Worm (Caenorhabditis elegans) whole organism, mixed stage, embryonic: ENCODE measurements around the gene Y38E10A.14.

ENCODE experiments used
- M03D4.4 ChIP-seq: sonication (generic microtip); optimal IDR thresholded peaks from 2 replicates; lab custom pipeline; 2017; ENCODE audit warnings: mild to moderate bottlenecking, missing genetic modification characterization, missing compliant biosample characterization
- bed-3 ChIP-seq: fragments of 200-800 bp; sonication (Bioruptor generic); optimal IDR thresholded peaks from 3 replicates; lab custom pipeline; 2018; ENCODE audit warnings: mild to moderate bottlenecking, missing genetic modification characterization, moderate library complexity, missing compliant biosample characterization
- blmp-1 ChIP-seq: fragments of 150-350 bp; optimal IDR thresholded peaks from 2 replicates; lab custom pipeline; 2014; ENCODE audit warnings: missing biosample characterization, missing genetic modification characterization
- ceh-39 ChIP-seq: fragments of 150-350 bp; optimal IDR thresholded peaks from 2 replicates; lab custom pipeline; 2014; ENCODE audit warnings: missing biosample characterization, missing genetic modification characterization
- ceh-43 ChIP-seq: fragments of 200-800 bp; sonication (Bioruptor generic); optimal IDR thresholded peaks from 2 replicates; lab custom pipeline; 2018; ENCODE audit warnings: mild to moderate bottlenecking, missing genetic modification characterization, moderate library complexity, missing compliant biosample characterization
- ceh-83 ChIP-seq: fragments of 200-800 bp; sonication (Bioruptor generic); optimal IDR thresholded peaks from 2 replicates; lab custom pipeline; 2018; ENCODE audit warnings: mild to moderate bottlenecking, missing genetic modification characterization, missing compliant biosample characterization
- ces-1 ChIP-seq: fragments of 150-350 bp; optimal IDR thresholded peaks from 2 replicates; lab custom pipeline; 2014; ENCODE audit warnings: missing biosample characterization, missing genetic modification reagents, missing genetic modification characterization
- elt-1 ChIP-seq: sonication (generic microtip); optimal IDR thresholded peaks from 2 replicates; lab custom pipeline; 2017; ENCODE audit warnings: missing genetic modification characterization, mild to moderate bottlenecking, missing compliant biosample characterization, antibody characterized with exemption, moderate library complexity, borderline replicate concordance; ENCODE audit not compliant: insufficient read depth
- elt-3 ChIP-seq: fragments of 150-350 bp; optimal IDR thresholded peaks from 2 replicates; lab custom pipeline; 2014; ENCODE audit warnings: missing biosample characterization, missing genetic modification characterization
- flh-1 ChIP-seq: fragments of 200-800 bp; sonication (Bioruptor generic); optimal IDR thresholded peaks from 2 replicates; lab custom pipeline; 2018; ENCODE audit warnings: mild to moderate bottlenecking, missing genetic modification characterization, moderate library complexity, missing compliant biosample characterization
- ham-2 ChIP-seq: fragments of 200-800 bp; sonication (Bioruptor generic); optimal IDR thresholded peaks from 2 replicates; lab custom pipeline; 2018; ENCODE audit warnings: mild to moderate bottlenecking, missing genetic modification characterization, missing compliant biosample characterization
- hlh-1 ChIP-seq: fragments of 150-350 bp; optimal IDR thresholded peaks from 2 replicates; lab custom pipeline; 2014; ENCODE audit warnings: missing biosample characterization, missing genetic modification reagents, missing genetic modification characterization
- lin-13 ChIP-seq: fragments of 150-350 bp; optimal IDR thresholded peaks from 2 replicates; lab custom pipeline; 2014; ENCODE audit warnings: missing biosample characterization, missing genetic modification characterization
- lsy-2 ChIP-seq: fragments of 150-350 bp; optimal IDR thresholded peaks from 2 replicates; lab custom pipeline; 2014; ENCODE audit warnings: missing biosample characterization, missing genetic modification characterization
- mab-5 ChIP-seq: fragments of 150-350 bp; optimal IDR thresholded peaks from 2 replicates; lab custom pipeline; 2014; ENCODE audit warnings: missing biosample characterization, missing genetic modification characterization
- mep-1 ChIP-seq: fragments of 150-350 bp; optimal IDR thresholded peaks from 2 replicates; lab custom pipeline; 2017; ENCODE audit warnings: missing biosample characterization, missing genetic modification reagents, missing genetic modification characterization, inconsistent platforms
- mls-2 ChIP-seq: sonication (generic microtip); optimal IDR thresholded peaks from 2 replicates; lab custom pipeline; 2016; ENCODE audit warnings: mild to moderate bottlenecking, missing genetic modification characterization, moderate library complexity, missing compliant biosample characterization
- nhr-12 ChIP-seq: fragments of 150-350 bp; optimal IDR thresholded peaks from 2 replicates; lab custom pipeline; 2014; ENCODE audit warnings: missing biosample characterization, missing genetic modification characterization
- nhr-237 ChIP-seq: fragments of 150-350 bp; optimal IDR thresholded peaks from 2 replicates; lab custom pipeline; 2014; ENCODE audit warnings: missing biosample characterization, missing genetic modification characterization
- nhr-28 ChIP-seq: fragments of 150-350 bp; optimal IDR thresholded peaks from 2 replicates; lab custom pipeline; 2014; ENCODE audit warnings: missing biosample characterization, missing genetic modification characterization
- nhr-76 ChIP-seq: sonication (generic microtip); optimal IDR thresholded peaks from 2 replicates; lab custom pipeline; 2017; ENCODE audit warnings: missing biosample characterization, missing genetic modification characterization
- pha-4 ChIP-seq: fragments of 150-350 bp; optimal IDR thresholded peaks from 2 replicates; lab custom pipeline; 2018; ENCODE audit warnings: missing biosample characterization, missing genetic modification reagents, missing genetic modification characterization
- sem-2 ChIP-seq: fragments of 200-800 bp; sonication (Bioruptor generic); optimal IDR thresholded peaks from 2 replicates; lab custom pipeline; 2018; ENCODE audit warnings: mild to moderate bottlenecking, missing genetic modification characterization, missing compliant biosample characterization
- sptf-1 ChIP-seq: sonication (generic microtip); optimal IDR thresholded peaks from 2 replicates; lab custom pipeline; 2017; ENCODE audit warnings: mild to moderate bottlenecking, missing genetic modification characterization, moderate library complexity, missing compliant biosample characterization
- tbx-8 ChIP-seq: fragments of 200-800 bp; sonication (Bioruptor generic); optimal IDR thresholded peaks from 2 replicates; lab custom pipeline; 2018; ENCODE audit warnings: mild to moderate bottlenecking, missing genetic modification characterization, moderate library complexity, missing compliant biosample characterization
- unc-120 ChIP-seq: sonication (generic microtip); optimal IDR thresholded peaks from 2 replicates; lab custom pipeline; 2017; ENCODE audit warnings: missing genetic modification characterization, missing compliant biosample characterization; ENCODE audit not compliant: poor library complexity, severe bottlenecking
- unc-39 ChIP-seq: fragments of 150-350 bp; optimal IDR thresholded peaks from 2 replicates; lab custom pipeline; 2014; ENCODE audit warnings: missing biosample characterization, missing genetic modification characterization
- unc-62 ChIP-seq: fragments of 150-350 bp; optimal IDR thresholded peaks from 2 replicates; lab custom pipeline; 2014; ENCODE audit warnings: missing biosample characterization, missing genetic modification reagents, missing genetic modification characterization
- zip-8 ChIP-seq: fragments of 150-350 bp; optimal IDR thresholded peaks from 2 replicates; lab custom pipeline; 2014; ENCODE audit warnings: missing biosample characterization, missing genetic modification characterization
- ztf-11 ChIP-seq: fragments of 150-350 bp; optimal IDR thresholded peaks from 2 replicates; lab custom pipeline; 2014; ENCODE audit warnings: missing biosample characterization, missing genetic modification characterization

The Y38E10A.14 gene

ce11 chrII:12669342-12669741 lies 45.0 kb upstream of the Y38E10A.14 start:
- TF ChIP-seq ceh-39 (tag; lab: Kevin White, UChicago): no peak
- no peak for TF ChIP-seq blmp-1 (tag; lab: Kevin White, UChicago)
- TF ChIP-seq flh-1 (GFP tag; lab: Kevin White, UChicago): no peak
- no peak for TF ChIP-seq lsy-2 (tag; lab: Kevin White, UChicago)
- no peak for TF ChIP-seq unc-62 (GFP tag; lab: Kevin White, UChicago)
- TF ChIP-seq zip-8 (tag; lab: Kevin White, UChicago): no peak
- no peak for TF ChIP-seq elt-3 (tag; lab: Kevin White, UChicago)
- TF ChIP-seq ceh-43: no peak
- no peak for TF ChIP-seq mls-2 (tag; lab: Kevin White, UChicago)
- TF ChIP-seq nhr-76 (tag; lab: Kevin White, UChicago): no peak
- no peak for TF ChIP-seq unc-120 (tag; lab: Kevin White, UChicago)
- TF ChIP-seq nhr-28 (tag; lab: Kevin White, UChicago): no peak
- TF ChIP-seq bed-3: no peak
- no peak for TF ChIP-seq ztf-11 (tag; lab: Kevin White, UChicago)
- TF ChIP-seq tbx-8: no peak
- no peak for TF ChIP-seq mep-1
- TF ChIP-seq hlh-1: no peak

ce11 chrII:12668874-12669273 lies 44.5 kb upstream of the Y38E10A.14 start:
- TF ChIP-seq elt-1 (tag; lab: Kevin White, UChicago) (no peak), ceh-39 (tag; lab: Kevin White, UChicago) (no peak), mep-1 (no peak), lsy-2 (tag; lab: Kevin White, UChicago) (no peak), sem-2 (no peak), tbx-8 (no peak), hlh-1 (no peak), M03D4.4 (no peak), unc-39 (tag; lab: Kevin White, UChicago) (no peak), ceh-83 (no peak), zip-8 (tag; lab: Kevin White, UChicago) (no peak), blmp-1 (tag; lab: Kevin White, UChicago) (no peak), unc-62 (GFP tag; lab: Kevin White, UChicago) (no peak), ceh-43 (no peak)

DNA sequence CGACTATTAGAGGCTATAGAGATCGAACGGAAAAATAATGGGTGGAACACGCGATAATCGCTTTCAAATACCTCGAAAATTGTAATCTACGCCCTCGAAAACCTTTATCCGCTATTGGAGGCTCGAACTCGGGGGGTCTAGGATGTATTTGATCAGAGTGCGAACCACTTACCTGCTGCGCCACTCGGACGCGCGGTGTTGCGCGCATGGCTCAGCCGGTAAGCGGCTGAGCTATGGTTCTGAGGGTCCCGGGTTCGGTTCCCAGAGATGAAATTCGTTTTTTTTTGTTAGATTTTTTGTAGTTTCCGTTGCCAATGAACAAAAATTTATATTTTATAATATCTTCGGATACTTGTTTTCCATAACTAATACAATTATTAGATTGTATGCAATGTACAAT lies 43.8 kb upstream of the Y38E10A.14 start:
- TF ChIP-seq pha-4 (no peak), ces-1 (GFP tag; lab: Kevin White, UChicago) (peak; percentile 16), nhr-12 (tag; lab: Kevin White, UChicago) (no peak)

- no peak for TF ChIP-seq ztf-11 (tag; lab: Kevin White, UChicago)
- TF ChIP-seq sptf-1 (tag; lab: Kevin White, UChicago): no peak
- no peak for TF ChIP-seq nhr-28 (tag; lab: Kevin White, UChicago)
- no peak for TF ChIP-seq blmp-1 (tag; lab: Kevin White, UChicago)
- TF ChIP-seq nhr-76 (tag; lab: Kevin White, UChicago): no peak
- TF ChIP-seq nhr-237 (tag; lab: Kevin White, UChicago): no peak
- TF ChIP-seq elt-3 (tag; lab: Kevin White, UChicago): no peak
- TF ChIP-seq lin-13: no peak
- no peak for TF ChIP-seq bed-3
- TF ChIP-seq unc-62 (GFP tag; lab: Kevin White, UChicago): no peak
- TF ChIP-seq sem-2: no peak
- TF ChIP-seq lsy-2 (tag; lab: Kevin White, UChicago): no peak
- TF ChIP-seq hlh-1: no peak
- no peak for TF ChIP-seq pha-4
- no peak for TF ChIP-seq flh-1 (GFP tag; lab: Kevin White, UChicago)
- no peak for TF ChIP-seq mab-5 (tag; lab: Kevin White, UChicago)
- TF ChIP-seq zip-8 (tag; lab: Kevin White, UChicago): no peak
- no peak for TF ChIP-seq M03D4.4
- TF ChIP-seq unc-120 (tag; lab: Kevin White, UChicago): no peak
- TF ChIP-seq unc-39 (tag; lab: Kevin White, UChicago): no peak
These were observed 41.7 kb upstream of the Y38E10A.14 start for ce11 chrII:12666042-12666441.

ce11 chrII:12665019-12665418 lies 40.7 kb upstream of the Y38E10A.14 start:
- TF ChIP-seq bed-3: no peak
- no peak for TF ChIP-seq blmp-1 (tag; lab: Kevin White, UChicago)
- TF ChIP-seq ham-2 (GFP tag; lab: Kevin White, UChicago): no peak
- TF ChIP-seq sptf-1 (tag; lab: Kevin White, UChicago): peak; percentile 16
- TF ChIP-seq unc-39 (tag; lab: Kevin White, UChicago): no peak
- peak; percentile 69 for TF ChIP-seq ces-1 (GFP tag; lab: Kevin White, UChicago)
- TF ChIP-seq lin-13: no peak
- TF ChIP-seq, all 35 proteins: peak for 2
